Worm (Caenorhabditis elegans): ENCODE results near the gene D1046.18.

DNA sequence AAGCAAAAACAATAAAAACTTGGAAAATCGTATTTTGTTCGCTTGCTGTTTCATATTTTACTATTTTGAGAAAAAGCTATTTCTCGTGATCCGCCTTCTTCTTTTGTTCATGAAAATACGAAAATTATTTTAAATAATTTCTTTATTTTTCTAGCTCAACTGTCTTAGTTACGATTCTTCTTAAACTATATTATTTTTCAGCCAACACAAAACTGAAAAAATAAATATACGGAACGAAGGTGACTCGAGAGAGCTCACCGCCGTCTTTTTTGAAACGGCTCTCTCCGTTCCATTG is 45.2 kb downstream of the D1046.18 start, which contains the start of gene pdzd-8:
- TF ChIP-seq nfya-1 (tag; optimal IDR thresholded peaks at IDR 0.05) (no peak), tbx-2 (tag; optimal IDR thresholded peaks at IDR 0.05) (no peak), ceh-34 (tag; optimal IDR thresholded peaks at IDR 0.05) (no peak), pqm-1 (tag; optimal IDR thresholded peaks at IDR 0.05) (no peak)
